Worm (Caenorhabditis elegans) whole organism, midembryonic: ENCODE data around the gene mbk-2.
A peak's percentile ranks its signal among the peaks of the same experiment; 100 is the strongest.

Experiments
- T22C8.4 ChIP-seq: fragments of 200-800 bp; sonication (Bioruptor generic); IDR thresholded peaks from 2 replicates; pipeline ENCODE4 v1.3.6; 2022; ENCODE audit warnings: missing genetic modification characterization, missing compliant biosample characterization
- cog-1 ChIP-seq: sonication (generic microtip); optimal IDR thresholded peaks from 2 replicates; lab custom pipeline; 2016; ENCODE audit warnings: missing genetic modification characterization, missing compliant biosample characterization
- flt-1 ChIP-seq: fragments of 200-800 bp; sonication (Bioruptor generic); IDR thresholded peaks from 2 replicates; pipeline ENCODE4 v1.3.6; 2022; ENCODE audit warnings: missing genetic modification characterization, missing compliant biosample characterization
- klf-2 ChIP-seq: fragments of 200-800 bp; sonication (Bioruptor generic); conservative IDR thresholded peaks from 2 replicates; pipeline ENCODE4 v1.3.6; 2022; ENCODE audit warnings: missing genetic modification reagents, missing genetic modification characterization, missing compliant biosample characterization
- ref-1 ChIP-seq: fragments of 200-800 bp; sonication (Bioruptor generic); conservative IDR thresholded peaks from 2 replicates; pipeline ENCODE4 v1.3.6; 2022; ENCODE audit warnings: missing genetic modification reagents, missing genetic modification characterization, missing compliant biosample characterization
- tab-1 ChIP-seq: fragments of 200-800 bp; sonication (Bioruptor generic); IDR thresholded peaks from 2 replicates; pipeline ENCODE4 v1.3.6; 2022; ENCODE audit warnings: missing genetic modification characterization, missing compliant biosample characterization
- ztf-23 ChIP-seq: fragments of 200-800 bp; sonication (Bioruptor generic); IDR thresholded peaks from 2 replicates; pipeline ENCODE4 v1.3.6; 2022; ENCODE audit warnings: missing genetic modification reagents, missing genetic modification characterization, missing compliant biosample characterization

DNA sequence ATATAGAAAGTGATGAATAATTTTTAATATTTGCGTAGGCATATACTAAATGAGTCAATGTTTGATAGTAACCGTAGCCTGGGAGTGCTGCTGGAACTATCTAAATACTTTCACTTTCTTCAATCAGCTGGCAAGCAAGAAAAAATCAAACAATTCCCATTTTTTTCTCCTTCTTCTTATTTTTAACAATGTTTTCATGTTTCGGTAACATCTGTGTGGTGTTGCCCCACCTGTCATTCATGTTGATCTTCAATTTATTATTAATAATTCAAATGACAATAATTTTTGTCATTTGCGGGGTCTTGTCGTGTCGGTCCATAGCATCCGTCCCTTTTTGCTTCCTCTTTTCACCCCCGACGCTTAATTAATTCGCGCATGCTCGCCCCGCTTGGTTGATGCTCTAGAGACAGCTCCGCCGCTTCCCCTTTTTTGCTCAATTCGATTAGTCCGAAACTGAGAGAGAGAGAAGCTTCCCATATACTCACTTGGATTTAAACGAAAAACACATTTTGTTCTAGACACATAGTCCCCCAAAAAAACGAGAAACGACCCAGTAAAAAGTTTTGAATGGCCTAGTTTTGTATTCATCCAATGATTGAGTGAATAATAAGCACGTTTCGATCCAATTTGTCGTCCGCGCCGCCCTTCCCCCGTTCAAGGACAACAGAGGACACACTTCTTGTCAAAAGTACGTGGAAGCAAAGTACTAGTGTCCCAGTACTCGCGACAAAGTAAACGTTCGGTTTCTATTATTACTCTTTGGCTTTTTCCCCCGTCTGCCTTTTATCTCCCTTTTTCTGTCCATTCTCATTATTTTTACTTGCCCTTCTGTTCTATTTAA is 19.1 kb downstream of the mbk-2 start:
- TF ChIP-seq flt-1 (GFP tag; lab: Robert Waterston, UW) = no peak
- TF ChIP-seq tab-1 (GFP tag; lab: Robert Waterston, UW) = no peak
- no peak for TF ChIP-seq ref-1 (GFP tag; lab: Robert Waterston, UW)
- TF ChIP-seq klf-2 = no peak
- TF ChIP-seq cog-1 = peak; percentile 6
- TF ChIP-seq ztf-23 = no peak
- no peak for TF ChIP-seq T22C8.4 (GFP tag; lab: Robert Waterston, UW)
